Worm (Caenorhabditis elegans) whole organism, L3 larva: ENCODE results near the gene K10D6.4.

Source experiments
- ama-1 ChIP-seq: fragments of 150-350 bp; optimal IDR thresholded peaks from 2 replicates; lab custom pipeline; 2018
- lin-15B ChIP-seq: fragments of 150-350 bp; optimal IDR thresholded peaks from 2 replicates; lab custom pipeline; 2014; ENCODE audit warnings: missing biosample characterization, missing genetic modification characterization
- nfya-1 ChIP-seq: sonication (generic microtip); optimal IDR thresholded peaks from 2 replicates; lab custom pipeline; 2017; ENCODE audit warnings: missing genetic modification characterization, mild to moderate bottlenecking, missing compliant biosample characterization, antibody characterized with exemption, moderate library complexity; ENCODE audit not compliant: insufficient read depth
- nhr-237 ChIP-seq: fragments of 150-350 bp; optimal IDR thresholded peaks from 2 replicates; lab custom pipeline; 2014; ENCODE audit warnings: missing biosample characterization, missing genetic modification characterization
- tbx-2 ChIP-seq: sonication (generic microtip); optimal IDR thresholded peaks from 2 replicates; lab custom pipeline; 2016; ENCODE audit warnings: mild to moderate bottlenecking, missing genetic modification characterization, missing compliant biosample characterization
- ztf-11 ChIP-seq: fragments of 150-350 bp; optimal IDR thresholded peaks from 2 replicates; lab custom pipeline; 2014; ENCODE audit warnings: missing biosample characterization, missing genetic modification characterization

- TF ChIP-seq nhr-237 (tag; lab: Kevin White, UChicago) (no peak), ama-1 (lab: Kevin White, UChicago) (no peak), nfya-1 (tag; lab: Kevin White, UChicago) (no peak), tbx-2 (tag; lab: Kevin White, UChicago) (no peak), ztf-11 (tag; lab: Kevin White, UChicago) (no peak), lin-15B (tag; lab: Kevin White, UChicago) (no peak)
Observed at ce11 chrV:11245029-11245428, 43.3 kb downstream of the K10D6.4 start.
